Fruit fly (Drosophila melanogaster): ENCODE results near the gene CG43673.

- TF ChIP-seq CG1620 (GFP tag; optimal IDR thresholded peaks at IDR 0.05) (no peak), Crg-1 (GFP tag; optimal IDR thresholded peaks at IDR 0.05) (no peak), Mnt (GFP tag; optimal IDR thresholded peaks at IDR 0.05) (no peak), CG14711 (tag; optimal IDR thresholded peaks at IDR 0.05) (no peak)
Observed at dm6 chrX:15812615-15812995, 33.7 kb downstream of the CG43673 start.

Measured in whole organism, adult.